Fruit fly (Drosophila melanogaster) whole organism, embryonic: ENCODE results near the gene CG12507.
A peak's percentile ranks its signal among the peaks of the same experiment; 100 is the strongest.

Experiments used
- Ada2b ChIP-seq: fragments of 200-800 bp; sonication (Bioruptor generic); IDR thresholded peaks from 2 replicates; pipeline ENCODE4 v1.3.6; 2022; ENCODE audit warnings: missing biosample characterization, missing genetic modification characterization
- Atf6 ChIP-seq: fragments of 200-800 bp; sonication (Bioruptor generic); IDR thresholded peaks from 2 replicates; pipeline ENCODE4 v1.3.6; 2022; ENCODE audit warnings: missing biosample characterization, missing genetic modification characterization
- BtbVII ChIP-seq: fragments of 200-800 bp; sonication (Bioruptor generic); optimal IDR thresholded peaks from 3 replicates; lab custom pipeline; 2017; ENCODE audit warnings: missing biosample characterization, mild to moderate bottlenecking, missing genetic modification characterization
- CG10274 ChIP-seq: fragments of 200-800 bp; sonication (Bioruptor generic); optimal IDR thresholded peaks from 3 replicates; lab custom pipeline; 2017; ENCODE audit warnings: missing biosample characterization, mild to moderate bottlenecking, missing genetic modification characterization
- CG11696 ChIP-seq: fragments of 200-800 bp; sonication (Bioruptor generic); IDR thresholded peaks from 2 replicates; pipeline ENCODE4 v1.3.6; 2022; ENCODE audit warnings: missing biosample characterization, missing genetic modification characterization
- CG12104 ChIP-seq: fragments of 200-800 bp; sonication (Bioruptor generic); optimal IDR thresholded peaks from 3 replicates; lab custom pipeline; 2016; ENCODE audit warnings: missing biosample characterization, missing genetic modification characterization
- CG3281 ChIP-seq: fragments of 200-800 bp; sonication (Bioruptor generic); optimal IDR thresholded peaks from 3 replicates; lab custom pipeline; 2017; ENCODE audit warnings: missing biosample characterization, mild to moderate bottlenecking, missing genetic modification characterization
- CG3407 ChIP-seq: fragments of 200-800 bp; sonication (Bioruptor generic); optimal IDR thresholded peaks from 2 replicates; lab custom pipeline; 2018; ENCODE audit warnings: missing biosample characterization, mild to moderate bottlenecking, missing genetic modification characterization
- CG4282 ChIP-seq: fragments of 200-800 bp; sonication (Bioruptor generic); optimal IDR thresholded peaks from 2 replicates; lab custom pipeline; 2016; ENCODE audit warnings: missing biosample characterization, missing genetic modification characterization
- CG8924 ChIP-seq: fragments of 200-800 bp; optimal IDR thresholded peaks from 3 replicates; lab custom pipeline; 2019; ENCODE audit warnings: missing biosample characterization, mild to moderate bottlenecking, missing genetic modification characterization, moderate library complexity
- D19B ChIP-seq: fragments of 200-800 bp; sonication (Bioruptor generic); optimal IDR thresholded peaks from 2 replicates; lab custom pipeline; 2017; ENCODE audit warnings: missing biosample characterization, mild to moderate bottlenecking, missing genetic modification characterization
- Dip2 ChIP-seq: fragments of 200-800 bp; sonication (Bioruptor generic); IDR thresholded peaks from 2 replicates; pipeline ENCODE4 v1.3.6; 2022; ENCODE audit warnings: missing biosample characterization, missing genetic modification characterization
- Fer3 ChIP-seq: fragments of 200-800 bp; sonication (Bioruptor generic); optimal IDR thresholded peaks from 2 replicates; lab custom pipeline; 2018; ENCODE audit warnings: missing biosample characterization, mild to moderate bottlenecking, missing genetic modification characterization, moderate library complexity
- Hand ChIP-seq: fragments of 200-800 bp; sonication (Bioruptor generic); optimal IDR thresholded peaks from 2 replicates; lab custom pipeline; 2017; ENCODE audit warnings: mild to moderate bottlenecking, missing biosample characterization, missing genetic modification reagents, missing genetic modification characterization
- Jarid2 ChIP-seq: fragments of 200-800 bp; sonication (Bioruptor generic); optimal IDR thresholded peaks from 3 replicates; lab custom pipeline; 2017; ENCODE audit warnings: mild to moderate bottlenecking, missing biosample characterization, missing genetic modification reagents, missing genetic modification characterization
- MBD-R2 ChIP-seq: fragments of 200-800 bp; sonication (Bioruptor generic); IDR thresholded peaks from 2 replicates; pipeline ENCODE4 v1.3.6; 2022; ENCODE audit warnings: missing biosample characterization, missing genetic modification characterization
- Oaz ChIP-seq: fragments of 200-800 bp; sonication (Bioruptor generic); IDR thresholded peaks from 2 replicates; pipeline ENCODE4 v1.3.6; 2022; ENCODE audit warnings: missing biosample characterization, missing genetic modification characterization
- Oli ChIP-seq: fragments of 200-800 bp; sonication (Bioruptor generic); optimal IDR thresholded peaks from 2 replicates; lab custom pipeline; 2018; ENCODE audit warnings: missing biosample characterization, mild to moderate bottlenecking, missing genetic modification characterization, moderate library complexity
- TFAM ChIP-seq: fragments of 200-800 bp; sonication (Bioruptor generic); optimal IDR thresholded peaks from 2 replicates; lab custom pipeline; 2017; ENCODE audit warnings: missing biosample characterization, missing genetic modification characterization, inconsistent platforms
- cg ChIP-seq: fragments of 200-800 bp; sonication (Bioruptor generic); optimal IDR thresholded peaks from 3 replicates; lab custom pipeline; 2019; ENCODE audit warnings: missing biosample characterization, mild to moderate bottlenecking, missing genetic modification characterization, moderate library complexity
- crol ChIP-seq: fragments of 200-800 bp; sonication (Bioruptor generic); IDR thresholded peaks from 2 replicates; pipeline ENCODE4 v1.3.6; 2022; ENCODE audit warnings: missing biosample characterization, missing genetic modification characterization
- dimm ChIP-seq: fragments of 200-800 bp; sonication (Bioruptor generic); IDR thresholded peaks from 2 replicates; pipeline ENCODE4 v1.3.6; 2022; ENCODE audit warnings: missing biosample characterization, missing genetic modification characterization
- disco-r ChIP-seq: fragments of 200-800 bp; sonication (Bioruptor generic); optimal IDR thresholded peaks from 2 replicates; lab custom pipeline; 2016; ENCODE audit warnings: missing biosample characterization, missing genetic modification characterization
- ems ChIP-seq: fragments of 200-800 bp; sonication (Bioruptor generic); optimal IDR thresholded peaks from 3 replicates; lab custom pipeline; 2016; ENCODE audit warnings: missing biosample characterization, missing genetic modification characterization
- eve ChIP-seq, 2 experiments: fragments of >200 bp; optimal IDR thresholded peaks; 2 replicates each; lab custom pipeline; 2017; ENCODE audit warnings: missing biosample characterization in 2 of 2, missing genetic modification characterization in 2 of 2
- ewg ChIP-seq: fragments of 200-800 bp; sonication (Bioruptor generic); optimal IDR thresholded peaks from 3 replicates; lab custom pipeline; 2017; ENCODE audit warnings: mild to moderate bottlenecking, missing biosample characterization, missing genetic modification reagents, missing genetic modification characterization
- exex ChIP-seq: fragments of 200-800 bp; sonication (Bioruptor generic); optimal IDR thresholded peaks from 4 replicates; lab custom pipeline; 2018; ENCODE audit warnings: missing biosample characterization, mild to moderate bottlenecking, missing genetic modification characterization, moderate library complexity
- fd64A ChIP-seq: fragments of 200-800 bp; sonication (Bioruptor generic); optimal IDR thresholded peaks from 3 replicates; lab custom pipeline; 2018; ENCODE audit warnings: missing biosample characterization, mild to moderate bottlenecking, missing genetic modification characterization
- gt ChIP-seq: fragments of 200-800 bp; sonication (Bioruptor generic); IDR thresholded peaks from 2 replicates; pipeline ENCODE4 v1.3.6; 2022; ENCODE audit warnings: missing biosample characterization, missing genetic modification characterization
- ind ChIP-seq: fragments of 200-800 bp; sonication (Bioruptor generic); optimal IDR thresholded peaks from 3 replicates; lab custom pipeline; 2016; ENCODE audit warnings: missing biosample characterization, missing genetic modification characterization
- kni ChIP-seq: fragments of 200-800 bp; sonication (Bioruptor generic); optimal IDR thresholded peaks from 3 replicates; lab custom pipeline; 2017; ENCODE audit warnings: mild to moderate bottlenecking, missing biosample characterization, missing genetic modification reagents, missing genetic modification characterization
- mirr ChIP-seq: fragments of 200-800 bp; sonication (Bioruptor generic); optimal IDR thresholded peaks from 3 replicates; lab custom pipeline; 2018; ENCODE audit warnings: missing biosample characterization, mild to moderate bottlenecking, missing genetic modification characterization
- psq ChIP-seq: fragments of 200-800 bp; sonication (Bioruptor generic); optimal IDR thresholded peaks from 2 replicates; lab custom pipeline; 2017; ENCODE audit warnings: missing biosample characterization, missing genetic modification characterization
- pum ChIP-seq: fragments of 200-800 bp; sonication (Bioruptor generic); optimal IDR thresholded peaks from 2 replicates; lab custom pipeline; 2016; ENCODE audit warnings: missing biosample characterization, missing genetic modification characterization
- rib ChIP-seq: fragments of 200-800 bp; sonication (Bioruptor generic); IDR thresholded peaks from 2 replicates; pipeline ENCODE4 v1.3.6; 2022; ENCODE audit warnings: missing biosample characterization, missing genetic modification characterization
- salm ChIP-seq: fragments of 200-800 bp; sonication (Bioruptor generic); optimal IDR thresholded peaks from 2 replicates; lab custom pipeline; 2018; ENCODE audit warnings: missing biosample characterization, mild to moderate bottlenecking, missing genetic modification characterization
- schlank ChIP-seq: fragments of 200-800 bp; sonication (Bioruptor generic); optimal IDR thresholded peaks from 2 replicates; lab custom pipeline; 2018; ENCODE audit warnings: missing biosample characterization, mild to moderate bottlenecking, missing genetic modification characterization
- sens-2 ChIP-seq: fragments of 200-800 bp; sonication (Bioruptor generic); IDR thresholded peaks from 2 replicates; pipeline ENCODE4 v1.3.6; 2022; ENCODE audit warnings: missing biosample characterization, missing genetic modification characterization
- seq ChIP-seq: fragments of 200-800 bp; sonication (Bioruptor generic); IDR thresholded peaks from 2 replicates; pipeline ENCODE4 v1.3.6; 2022; ENCODE audit warnings: missing biosample characterization, missing genetic modification characterization
- slbo ChIP-seq: fragments of 200-800 bp; sonication (Bioruptor generic); IDR thresholded peaks from 2 replicates; pipeline ENCODE4 v1.3.6; 2022; ENCODE audit warnings: missing biosample characterization, missing genetic modification characterization
- sna ChIP-seq: fragments of 200-800 bp; sonication (Bioruptor generic); IDR thresholded peaks from 2 replicates; pipeline ENCODE4 v1.3.6; 2022; ENCODE audit warnings: missing biosample characterization, missing genetic modification characterization; ENCODE audit not compliant: partially characterized antibody
- ttk ChIP-seq: fragments of 200-800 bp; sonication (Bioruptor generic); IDR thresholded peaks from 2 replicates; pipeline ENCODE4 v2.1.2; 2022; ENCODE audit warnings: missing biosample characterization, missing genetic modification characterization
- zfh1 ChIP-seq: fragments of 200-800 bp; sonication (Bioruptor generic); IDR thresholded peaks from 3 replicates; pipeline ENCODE4 v1.3.6; 2022; ENCODE audit warnings: missing biosample characterization, missing genetic modification characterization

CG12507 gene

DNA sequence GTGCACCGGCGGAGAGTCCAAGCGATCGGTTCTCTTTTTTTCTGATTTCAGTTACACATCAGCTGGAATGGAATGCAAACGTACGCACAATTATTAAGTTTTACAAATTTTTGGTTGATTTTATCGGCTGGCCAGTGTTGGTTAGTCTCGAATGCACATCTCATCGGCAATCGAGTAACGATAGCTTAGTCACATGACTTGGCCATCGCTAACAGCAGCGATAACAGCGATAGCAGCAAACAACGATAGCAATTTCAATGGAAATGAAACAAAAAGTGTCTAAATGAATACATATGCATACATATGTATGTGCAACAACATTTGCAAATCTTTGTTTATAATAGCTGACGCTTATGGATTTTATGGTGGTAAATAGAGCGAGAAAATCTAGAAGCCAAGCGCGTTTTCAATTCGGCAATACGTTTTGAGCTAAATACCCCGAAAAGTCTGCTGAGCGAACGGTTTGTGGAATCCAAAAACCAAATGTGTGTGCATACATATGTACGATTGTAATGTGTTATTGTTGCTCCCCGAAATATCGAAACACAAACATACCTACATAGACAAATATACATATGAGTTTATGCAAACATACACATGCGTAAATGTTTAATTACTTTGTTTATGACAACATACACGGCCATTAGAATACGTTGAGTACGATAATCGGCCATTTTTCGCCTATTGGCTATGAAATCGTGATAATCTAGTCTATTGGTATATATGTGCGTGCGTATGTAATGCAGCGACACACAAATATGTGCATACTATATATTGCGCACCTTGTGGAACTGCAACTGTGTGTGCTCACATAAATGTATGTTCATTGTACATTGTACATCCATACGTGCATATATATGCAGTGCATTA is 30.3 kb upstream of the CG12507 start, which contains the start of gene CG3632 (continued):
- TF ChIP-seq Hand (no peak), ttk (no peak), CG3281 (GFP tag; lab: Kevin White, UChicago) (peak; percentile 23), seq (no peak), CG8924 (tag; lab: Kevin White, UChicago) (peak; percentile 58), MBD-R2 (GFP tag; lab: Robert Waterston, UW) (peak; percentile 83), CG12104 (GFP tag; lab: Kevin White, UChicago) (no peak), ewg (GFP tag; lab: Kevin White, UChicago) (no peak), eve (GFP tag; optimal IDR thresholded peaks at IDR 0.05; lab: Kevin White, UChicago) (no peak), crol (GFP tag; lab: Robert Waterston, UW) (no peak), gt (no peak), Oli (tag; lab: Kevin White, UChicago) (no peak), salm (no peak), Oaz (GFP tag; lab: Robert Waterston, UW) (no peak), fd64A (GFP tag; lab: Kevin White, UChicago) (no peak), CG10274 (GFP tag; lab: Kevin White, UChicago) (no peak), slbo (GFP tag; lab: Robert Waterston, UW) (peak; percentile 63; the same call in 1 of the 2 replicates), kni (no peak), ind (GFP tag; lab: Kevin White, UChicago) (peak; percentile 25), Ada2b (GFP tag; lab: Robert Waterston, UW) (no peak), D19B (no peak), cg (GFP tag; lab: Kevin White, UChicago) (peak; percentile 85), sna (GFP tag; lab: Robert Waterston, UW) (peak; percentile 56; the same call in 1 of the 2 replicates), Jarid2 (GFP tag; lab: Kevin White, UChicago) (no peak), mirr (peak; percentile 51), schlank (no peak), exex (tag; lab: Kevin White, UChicago) (no peak), psq (no peak), ems (peak; percentile 31), zfh1 (GFP tag; lab: Robert Waterston, UW) (0 out of 3 replicates have a peak, but pooled peaks have one; percentile 19), disco-r (GFP tag; lab: Kevin White, UChicago) (no peak), BtbVII (GFP tag; lab: Kevin White, UChicago) (no peak), rib (GFP tag; lab: Robert Waterston, UW) (peak; percentile 61; the same call in 1 of the 2 replicates), pum (GFP tag; lab: Kevin White, UChicago) (peak; percentile 20), TFAM (no peak), Atf6 (GFP tag; lab: Robert Waterston, UW) (no peak; the same call in 1 of the 2 replicates), sens-2 (GFP tag; lab: Robert Waterston, UW) (no peak), Fer3 (tag; lab: Kevin White, UChicago) (no peak), CG4282 (no peak), Dip2 (GFP tag; lab: Robert Waterston, UW) (no peak), CG11696 (GFP tag; lab: Robert Waterston, UW) (no peak), CG3407 (GFP tag; lab: Kevin White, UChicago) (no peak), dimm (no peak)
- TF ChIP-seq, all 482 proteins: peak for 183
